Worm (Caenorhabditis elegans) whole organism, mixed stage, embryonic: ENCODE data around the gene srh-220.

Source experiments
- M03D4.4 ChIP-seq: sonication (generic microtip); optimal IDR thresholded peaks from 2 replicates; lab custom pipeline; 2017; ENCODE audit warnings: mild to moderate bottlenecking, missing genetic modification characterization, missing compliant biosample characterization
- bed-3 ChIP-seq: fragments of 200-800 bp; sonication (Bioruptor generic); optimal IDR thresholded peaks from 3 replicates; lab custom pipeline; 2018; ENCODE audit warnings: mild to moderate bottlenecking, missing genetic modification characterization, moderate library complexity, missing compliant biosample characterization
- blmp-1 ChIP-seq: fragments of 150-350 bp; optimal IDR thresholded peaks from 2 replicates; lab custom pipeline; 2014; ENCODE audit warnings: missing biosample characterization, missing genetic modification characterization
- ceh-39 ChIP-seq: fragments of 150-350 bp; optimal IDR thresholded peaks from 2 replicates; lab custom pipeline; 2014; ENCODE audit warnings: missing biosample characterization, missing genetic modification characterization
- ceh-43 ChIP-seq: fragments of 200-800 bp; sonication (Bioruptor generic); optimal IDR thresholded peaks from 2 replicates; lab custom pipeline; 2018; ENCODE audit warnings: mild to moderate bottlenecking, missing genetic modification characterization, moderate library complexity, missing compliant biosample characterization
- ceh-83 ChIP-seq: fragments of 200-800 bp; sonication (Bioruptor generic); optimal IDR thresholded peaks from 2 replicates; lab custom pipeline; 2018; ENCODE audit warnings: mild to moderate bottlenecking, missing genetic modification characterization, missing compliant biosample characterization
- ces-1 ChIP-seq: fragments of 150-350 bp; optimal IDR thresholded peaks from 2 replicates; lab custom pipeline; 2014; ENCODE audit warnings: missing biosample characterization, missing genetic modification reagents, missing genetic modification characterization
- cnd-1 ChIP-seq: fragments of 200-800 bp; sonication (Bioruptor generic); optimal IDR thresholded peaks from 2 replicates; lab custom pipeline; 2018; ENCODE audit warnings: mild to moderate bottlenecking, missing genetic modification characterization, missing compliant biosample characterization
- drap-1 ChIP-seq: fragments of 200-800 bp; sonication (Bioruptor generic); optimal IDR thresholded peaks from 3 replicates; lab custom pipeline; 2018; ENCODE audit warnings: mild to moderate bottlenecking, missing genetic modification characterization, missing compliant biosample characterization
- elt-1 ChIP-seq: sonication (generic microtip); optimal IDR thresholded peaks from 2 replicates; lab custom pipeline; 2017; ENCODE audit warnings: missing genetic modification characterization, mild to moderate bottlenecking, missing compliant biosample characterization, antibody characterized with exemption, moderate library complexity, borderline replicate concordance; ENCODE audit not compliant: insufficient read depth
- elt-3 ChIP-seq: fragments of 150-350 bp; optimal IDR thresholded peaks from 2 replicates; lab custom pipeline; 2014; ENCODE audit warnings: missing biosample characterization, missing genetic modification characterization
- flh-1 ChIP-seq: fragments of 200-800 bp; sonication (Bioruptor generic); optimal IDR thresholded peaks from 2 replicates; lab custom pipeline; 2018; ENCODE audit warnings: mild to moderate bottlenecking, missing genetic modification characterization, moderate library complexity, missing compliant biosample characterization
- ham-2 ChIP-seq: fragments of 200-800 bp; sonication (Bioruptor generic); optimal IDR thresholded peaks from 2 replicates; lab custom pipeline; 2018; ENCODE audit warnings: mild to moderate bottlenecking, missing genetic modification characterization, missing compliant biosample characterization
- hlh-1 ChIP-seq: fragments of 150-350 bp; optimal IDR thresholded peaks from 2 replicates; lab custom pipeline; 2014; ENCODE audit warnings: missing biosample characterization, missing genetic modification reagents, missing genetic modification characterization
- lin-13 ChIP-seq: fragments of 150-350 bp; optimal IDR thresholded peaks from 2 replicates; lab custom pipeline; 2014; ENCODE audit warnings: missing biosample characterization, missing genetic modification characterization
- lin-32 ChIP-seq: fragments of 200-800 bp; sonication (Bioruptor generic); optimal IDR thresholded peaks from 2 replicates; lab custom pipeline; 2018; ENCODE audit warnings: mild to moderate bottlenecking, missing genetic modification characterization, missing compliant biosample characterization
- lsy-2 ChIP-seq: fragments of 150-350 bp; optimal IDR thresholded peaks from 2 replicates; lab custom pipeline; 2014; ENCODE audit warnings: missing biosample characterization, missing genetic modification characterization
- mab-5 ChIP-seq: fragments of 150-350 bp; optimal IDR thresholded peaks from 2 replicates; lab custom pipeline; 2014; ENCODE audit warnings: missing biosample characterization, missing genetic modification characterization
- mep-1 ChIP-seq: fragments of 150-350 bp; optimal IDR thresholded peaks from 2 replicates; lab custom pipeline; 2017; ENCODE audit warnings: missing biosample characterization, missing genetic modification reagents, missing genetic modification characterization, inconsistent platforms
- mls-2 ChIP-seq: sonication (generic microtip); optimal IDR thresholded peaks from 2 replicates; lab custom pipeline; 2016; ENCODE audit warnings: mild to moderate bottlenecking, missing genetic modification characterization, moderate library complexity, missing compliant biosample characterization
- nhr-12 ChIP-seq: fragments of 150-350 bp; optimal IDR thresholded peaks from 2 replicates; lab custom pipeline; 2014; ENCODE audit warnings: missing biosample characterization, missing genetic modification characterization
- nhr-2 ChIP-seq: fragments of 150-350 bp; optimal IDR thresholded peaks from 2 replicates; lab custom pipeline; 2014; ENCODE audit warnings: missing biosample characterization, missing genetic modification characterization
- nhr-237 ChIP-seq: fragments of 150-350 bp; optimal IDR thresholded peaks from 2 replicates; lab custom pipeline; 2014; ENCODE audit warnings: missing biosample characterization, missing genetic modification characterization
- nhr-28 ChIP-seq: fragments of 150-350 bp; optimal IDR thresholded peaks from 2 replicates; lab custom pipeline; 2014; ENCODE audit warnings: missing biosample characterization, missing genetic modification characterization
- nhr-76 ChIP-seq: sonication (generic microtip); optimal IDR thresholded peaks from 2 replicates; lab custom pipeline; 2017; ENCODE audit warnings: missing biosample characterization, missing genetic modification characterization
- pha-4 ChIP-seq: fragments of 150-350 bp; optimal IDR thresholded peaks from 2 replicates; lab custom pipeline; 2018; ENCODE audit warnings: missing biosample characterization, missing genetic modification reagents, missing genetic modification characterization
- sem-2 ChIP-seq: fragments of 200-800 bp; sonication (Bioruptor generic); optimal IDR thresholded peaks from 2 replicates; lab custom pipeline; 2018; ENCODE audit warnings: mild to moderate bottlenecking, missing genetic modification characterization, missing compliant biosample characterization
- snpc-4 ChIP-seq: fragments of 150-350 bp; optimal IDR thresholded peaks from 2 replicates; lab custom pipeline; 2014; ENCODE audit warnings: missing biosample characterization, missing genetic modification characterization
- sptf-1 ChIP-seq: sonication (generic microtip); optimal IDR thresholded peaks from 2 replicates; lab custom pipeline; 2017; ENCODE audit warnings: mild to moderate bottlenecking, missing genetic modification characterization, moderate library complexity, missing compliant biosample characterization
- tbx-8 ChIP-seq: fragments of 200-800 bp; sonication (Bioruptor generic); optimal IDR thresholded peaks from 2 replicates; lab custom pipeline; 2018; ENCODE audit warnings: mild to moderate bottlenecking, missing genetic modification characterization, moderate library complexity, missing compliant biosample characterization
- unc-120 ChIP-seq: sonication (generic microtip); optimal IDR thresholded peaks from 2 replicates; lab custom pipeline; 2017; ENCODE audit warnings: missing genetic modification characterization, missing compliant biosample characterization; ENCODE audit not compliant: poor library complexity, severe bottlenecking
- unc-39 ChIP-seq: fragments of 150-350 bp; optimal IDR thresholded peaks from 2 replicates; lab custom pipeline; 2014; ENCODE audit warnings: missing biosample characterization, missing genetic modification characterization
- unc-62 ChIP-seq: fragments of 150-350 bp; optimal IDR thresholded peaks from 2 replicates; lab custom pipeline; 2014; ENCODE audit warnings: missing biosample characterization, missing genetic modification reagents, missing genetic modification characterization
- zip-8 ChIP-seq: fragments of 150-350 bp; optimal IDR thresholded peaks from 2 replicates; lab custom pipeline; 2014; ENCODE audit warnings: missing biosample characterization, missing genetic modification characterization
- ztf-11 ChIP-seq: fragments of 150-350 bp; optimal IDR thresholded peaks from 2 replicates; lab custom pipeline; 2014; ENCODE audit warnings: missing biosample characterization, missing genetic modification characterization

Gene srh-220

DNA sequence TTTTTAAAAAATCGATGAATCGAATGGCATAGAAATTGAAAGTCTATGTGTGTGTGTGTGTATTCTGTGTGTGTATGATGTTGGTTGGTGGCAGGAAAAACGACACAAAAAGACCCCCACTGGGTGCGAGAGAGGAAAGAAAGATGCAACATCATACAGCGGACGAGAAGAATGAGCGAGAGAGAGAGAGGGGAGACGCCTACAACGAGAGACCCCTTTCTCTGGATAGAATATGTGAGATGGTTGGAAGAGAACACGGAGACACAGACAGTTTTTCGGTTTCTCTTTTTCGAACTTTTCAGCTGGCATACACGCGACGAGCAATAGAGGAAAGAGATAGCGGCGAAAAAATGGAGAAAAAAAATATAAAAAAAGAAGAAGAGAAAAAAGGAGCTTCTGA lies 42.0 kb upstream of the srh-220 start:
- TF ChIP-seq nhr-28 (tag; lab: Kevin White, UChicago) (no peak), bed-3 (GFP tag; lab: Kevin White, UChicago) (no peak), sem-2 (GFP tag; lab: Kevin White, UChicago) (no peak), M03D4.4 (tag; lab: Kevin White, UChicago) (no peak), ham-2 (GFP tag; lab: Kevin White, UChicago) (no peak), unc-39 (no peak), ceh-39 (no peak), nhr-12 (tag; lab: Kevin White, UChicago) (no peak), blmp-1 (tag; lab: Kevin White, UChicago) (no peak), ceh-83 (GFP tag; lab: Kevin White, UChicago) (no peak), lsy-2 (tag; lab: Kevin White, UChicago) (no peak), lin-32 (GFP tag; lab: Kevin White, UChicago) (peak; percentile 34), elt-1 (tag; lab: Kevin White, UChicago) (no peak), nhr-76 (tag; lab: Kevin White, UChicago) (no peak), drap-1 (GFP tag; lab: Kevin White, UChicago) (no peak), flh-1 (GFP tag; lab: Kevin White, UChicago) (no peak), pha-4 (no peak), nhr-237 (tag; lab: Kevin White, UChicago) (no peak), cnd-1 (tag; lab: Kevin White, UChicago) (no peak), elt-3 (tag; lab: Kevin White, UChicago) (no peak), ceh-43 (GFP tag; lab: Kevin White, UChicago) (no peak), sptf-1 (peak; percentile 35), tbx-8 (GFP tag; lab: Kevin White, UChicago) (no peak), ces-1 (no peak), snpc-4 (no peak), mab-5 (tag; lab: Kevin White, UChicago) (no peak), unc-120 (tag; lab: Kevin White, UChicago) (peak; percentile 63), mls-2 (tag; lab: Kevin White, UChicago) (no peak), mep-1 (tag; lab: Kevin White, UChicago) (peak; percentile 32), lin-13 (peak; percentile 22), nhr-2 (tag; lab: Kevin White, UChicago) (no peak), unc-62 (GFP tag; lab: Kevin White, UChicago) (peak; percentile 60), zip-8 (no peak), ztf-11 (no peak), hlh-1 (tag; lab: Kevin White, UChicago) (peak; percentile 56)

DNA sequence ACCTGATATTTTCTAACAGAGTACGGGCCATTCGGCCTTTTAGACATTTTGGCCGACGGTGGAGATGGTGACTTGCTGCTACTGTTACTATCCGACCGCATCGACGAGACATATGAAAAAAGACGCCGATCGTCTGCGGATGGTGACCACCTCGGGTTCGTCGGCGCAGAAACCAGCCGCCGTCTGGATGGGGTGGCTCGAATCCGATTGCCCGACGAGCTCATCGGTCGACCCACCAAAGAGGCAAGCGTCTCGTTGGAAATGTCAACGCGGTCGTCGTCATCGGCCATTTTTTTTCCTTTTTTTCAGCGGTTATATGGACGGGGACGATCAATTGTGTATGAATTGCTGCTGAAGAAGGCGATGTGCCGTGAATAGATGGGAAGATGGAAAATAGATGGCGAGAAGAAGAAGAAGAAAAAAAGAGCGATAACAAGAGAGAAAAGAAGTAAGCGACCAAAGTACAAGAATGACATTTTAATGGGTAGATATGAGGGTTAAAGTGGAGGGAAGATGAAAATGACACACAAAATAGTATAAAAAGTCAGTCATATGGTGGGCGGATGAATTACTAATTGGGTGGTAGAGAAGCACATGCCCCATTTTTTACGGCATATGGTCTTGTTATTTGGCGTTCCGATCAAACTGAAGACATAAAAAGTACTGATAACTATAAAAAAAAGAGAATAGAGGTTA lies 41.0 kb upstream of the srh-220 start:
- TF ChIP-seq lsy-2 (tag; lab: Kevin White, UChicago): no peak
- TF ChIP-seq lin-13: no peak
- no peak for TF ChIP-seq ceh-83 (GFP tag; lab: Kevin White, UChicago)
- no peak for TF ChIP-seq elt-3 (tag; lab: Kevin White, UChicago)
- peak; percentile 17 for TF ChIP-seq elt-1 (tag; lab: Kevin White, UChicago)
- TF ChIP-seq nhr-2 (tag; lab: Kevin White, UChicago): no peak

DNA sequence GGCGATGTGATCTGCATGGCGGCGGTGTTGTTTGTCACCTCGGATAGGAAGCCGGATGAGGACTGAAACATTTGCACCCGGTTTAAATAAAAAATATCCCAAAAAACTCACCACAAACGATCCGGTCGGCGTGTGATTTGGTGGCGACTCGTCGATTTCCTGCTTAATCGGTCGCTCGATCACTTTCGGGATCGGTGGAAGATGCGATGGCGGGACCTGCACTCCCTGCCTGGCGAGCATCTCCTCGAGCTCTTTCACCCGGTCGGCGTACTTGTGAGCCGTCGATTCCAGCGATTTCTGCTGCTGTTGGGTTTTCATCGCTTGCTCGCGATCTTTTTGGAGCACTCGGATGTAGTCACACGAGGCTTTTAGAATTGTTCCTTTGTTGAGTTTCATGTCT lies 38.9 kb upstream of the srh-220 start:
- TF ChIP-seq ces-1: no peak
- no peak for TF ChIP-seq ham-2 (GFP tag; lab: Kevin White, UChicago)
- no peak for TF ChIP-seq mep-1 (tag; lab: Kevin White, UChicago)

DNA sequence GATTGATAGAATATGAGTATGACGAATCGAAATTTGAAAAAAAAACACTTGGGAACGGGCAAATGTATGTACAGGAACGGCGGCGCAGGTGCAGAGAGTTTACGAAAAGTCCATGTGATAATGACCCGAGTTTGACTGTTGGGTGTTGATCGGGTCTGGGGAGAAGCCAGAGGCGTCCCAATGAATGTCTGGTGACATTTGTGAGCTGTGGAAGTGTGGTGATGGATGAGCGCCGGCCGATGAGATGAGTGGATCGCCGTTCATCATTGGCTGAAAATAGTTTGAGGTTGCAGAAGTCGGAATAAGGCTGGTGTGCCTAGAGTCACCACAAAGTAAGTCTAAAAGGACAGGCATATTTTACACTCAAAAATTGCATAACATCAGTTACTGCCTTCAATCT lies 37.8 kb upstream of the srh-220 start:
- TF ChIP-seq pha-4: no peak
- no peak for TF ChIP-seq unc-120 (tag; lab: Kevin White, UChicago)
- no peak for TF ChIP-seq lin-13
- no peak for TF ChIP-seq cnd-1 (tag; lab: Kevin White, UChicago)
- TF ChIP-seq blmp-1 (tag; lab: Kevin White, UChicago): no peak
- no peak for TF ChIP-seq mep-1 (tag; lab: Kevin White, UChicago)
- TF ChIP-seq lsy-2 (tag; lab: Kevin White, UChicago): no peak
- no peak for TF ChIP-seq ceh-39
- no peak for TF ChIP-seq unc-39
- TF ChIP-seq unc-62 (GFP tag; lab: Kevin White, UChicago): no peak
- TF ChIP-seq drap-1 (GFP tag; lab: Kevin White, UChicago): no peak
- no peak for TF ChIP-seq lin-32 (GFP tag; lab: Kevin White, UChicago)
- TF ChIP-seq ceh-43 (GFP tag; lab: Kevin White, UChicago): no peak
- TF ChIP-seq nhr-28 (tag; lab: Kevin White, UChicago): no peak
- TF ChIP-seq M03D4.4 (tag; lab: Kevin White, UChicago): no peak
- TF ChIP-seq flh-1 (GFP tag; lab: Kevin White, UChicago): no peak
- no peak for TF ChIP-seq elt-3 (tag; lab: Kevin White, UChicago)
- no peak for TF ChIP-seq nhr-2 (tag; lab: Kevin White, UChicago)
- no peak for TF ChIP-seq ceh-83 (GFP tag; lab: Kevin White, UChicago)
